Worm (Caenorhabditis elegans): ENCODE results near the gene nadk-1.

DNA sequence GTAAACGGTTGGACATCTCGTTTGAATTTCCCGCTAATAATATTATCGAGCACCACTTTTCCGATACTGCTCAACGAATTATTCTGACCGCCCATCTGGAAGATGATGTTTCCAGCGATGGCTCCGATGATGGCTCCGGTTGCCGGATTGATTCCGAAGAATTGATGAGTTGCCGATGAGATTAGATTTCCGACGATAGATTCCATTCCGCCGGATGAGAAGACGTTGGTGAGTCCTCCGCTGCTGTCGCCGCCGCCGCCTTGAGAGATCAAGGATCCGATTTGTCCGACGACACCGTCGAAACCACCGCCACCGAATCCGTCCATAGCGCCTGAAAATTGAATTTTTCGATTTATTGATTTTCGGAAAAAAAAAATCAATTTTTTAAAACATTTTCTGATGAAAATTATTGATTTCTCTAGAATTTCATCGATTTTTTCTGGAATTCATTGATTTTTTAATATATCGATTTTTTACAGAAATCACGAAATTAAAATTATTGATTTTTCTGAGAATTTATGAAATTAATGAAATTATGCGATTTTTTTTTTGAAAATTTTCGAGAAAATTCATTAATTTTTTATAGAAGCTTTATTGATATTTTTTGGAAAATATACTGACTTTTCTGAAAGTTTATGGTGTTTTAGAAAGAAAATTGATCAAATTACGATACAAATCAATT lies 12.7 kb upstream of the nadk-1 start:
- TF ChIP-seq madf-3 (GFP tag; IDR thresholded peaks at IDR 0.05), result no peak
- TF ChIP-seq bed-1 (GFP tag; IDR thresholded peaks at IDR 0.05), result no peak
- no peak for TF ChIP-seq K11D2.4 (GFP tag; IDR thresholded peaks at IDR 0.05)
